Fruit fly (Drosophila melanogaster) Kc167 (cell line): ENCODE results near the gene Abd-B.

Experiments
- Myc ChIP-seq: fragments of >200 bp; optimal IDR thresholded peaks from 2 replicates; lab custom pipeline; 2017; ENCODE audit warnings: missing external identifiers
- Sin3A ChIP-seq: fragments of >200 bp; optimal IDR thresholded peaks from 2 replicates; lab custom pipeline; 2018; ENCODE audit warnings: missing external identifiers
- h ChIP-seq: fragments of >200 bp; optimal IDR thresholded peaks from 3 replicates; lab custom pipeline; 2018; ENCODE audit warnings: missing external identifiers
- insv ChIP-seq: fragments of >200 bp; optimal IDR thresholded peaks from 3 replicates; lab custom pipeline; 2018; ENCODE audit warnings: missing external identifiers
- psq ChIP-seq: fragments of >200 bp; optimal IDR thresholded peaks from 2 replicates; lab custom pipeline; 2017; ENCODE audit warnings: missing external identifiers
- ttk ChIP-seq: sonication (Bioruptor generic); optimal IDR thresholded peaks from 2 replicates; lab custom pipeline; 2017; ENCODE audit warnings: missing external identifiers

dm6 chr3R:16985547-16985946 lies 13.5 kb upstream of the Abd-B start:
- TF ChIP-seq psq (lab: Kevin White, UChicago) (no peak), ttk (lab: Kevin White, UChicago) (no peak), h (no peak), Myc (no peak), insv (lab: Kevin White, UChicago) (no peak), Sin3A (no peak)
